Fruit fly (Drosophila melanogaster): ENCODE data around the gene CG44477.

CG44477 gene

dm6 chr2L:11662959-11663358, at the start of gene CG44477:
TSS of gene CG44477 (plus strand) at chr2L:11663259.
- no peak for TF ChIP-seq usp (GFP tag; optimal IDR thresholded peaks at IDR 0.05)
- TF ChIP-seq psq (optimal IDR thresholded peaks at IDR 0.05): no peak
- TF ChIP-seq EcR (GFP tag; optimal IDR thresholded peaks at IDR 0.05): no peak
- no peak for TF ChIP-seq Dll (optimal IDR thresholded peaks at IDR 0.05)
- TF ChIP-seq CG8478 (optimal IDR thresholded peaks at IDR 0.05): no peak
- TF ChIP-seq pan (optimal IDR thresholded peaks at IDR 0.05): no peak

- TF ChIP-seq EcR (GFP tag; optimal IDR thresholded peaks at IDR 0.05) (no peak), psq (optimal IDR thresholded peaks at IDR 0.05) (no peak)
These were observed 38.9 kb upstream of the CG44477 start for dm6 chr2L:11624190-11624589.

dm6 chr2L:11628292-11628691, 34.8 kb upstream of the CG44477 start:
- TF ChIP-seq CG8478 (optimal IDR thresholded peaks at IDR 0.05): no peak
- no peak for TF ChIP-seq psq (optimal IDR thresholded peaks at IDR 0.05)
- no peak for TF ChIP-seq EcR (GFP tag; optimal IDR thresholded peaks at IDR 0.05)
- TF ChIP-seq pan (optimal IDR thresholded peaks at IDR 0.05): no peak
- no peak for TF ChIP-seq Dll (optimal IDR thresholded peaks at IDR 0.05)

dm6 chr2L:11648739-11649138, 14.3 kb upstream of the CG44477 start, which contains the start of gene CG6614:
TSS of gene CG6614 (minus strand) at chr2L:11648839.
- TF ChIP-seq psq (optimal IDR thresholded peaks at IDR 0.05): no peak
- TF ChIP-seq EcR (GFP tag; optimal IDR thresholded peaks at IDR 0.05): no peak
- TF ChIP-seq Dll (optimal IDR thresholded peaks at IDR 0.05): no peak
- TF ChIP-seq CG8478 (optimal IDR thresholded peaks at IDR 0.05): no peak
- no peak for TF ChIP-seq usp (GFP tag; optimal IDR thresholded peaks at IDR 0.05)
- no peak for TF ChIP-seq pan (optimal IDR thresholded peaks at IDR 0.05)

dm6 chr2L:11651910-11652498, 11.1 kb upstream of the CG44477 start, which contains the start of the genes CG12307 and CG4983:
TSS of gene CG12307 (minus strand) at chr2L:11652010.
TSS of gene CG4983 (plus strand) at chr2L:11652448.
- TF ChIP-seq psq (optimal IDR thresholded peaks at IDR 0.05) (no peak), EcR (GFP tag; optimal IDR thresholded peaks at IDR 0.05) (no peak), Dll (optimal IDR thresholded peaks at IDR 0.05) (no peak), pan (optimal IDR thresholded peaks at IDR 0.05) (no peak), usp (GFP tag; optimal IDR thresholded peaks at IDR 0.05) (no peak), CG8478 (optimal IDR thresholded peaks at IDR 0.05) (no peak)

- no peak for TF ChIP-seq Dll (optimal IDR thresholded peaks at IDR 0.05)
These were observed 5.9 kb upstream of the CG44477 start, which contains the start of gene CG43167 for dm6 chr2L:11657110-11657509. TSS of gene CG43167 (plus strand) at chr2L:11657410.

- TF ChIP-seq CG8478 (optimal IDR thresholded peaks at IDR 0.05): no peak
These were observed 31.4 kb downstream of the CG44477 start, which contains the start of gene CG4988 for dm6 chr2L:11694504-11694903. TSS of gene CG4988 (plus strand) at chr2L:11694804.

- no peak for TF ChIP-seq psq (optimal IDR thresholded peaks at IDR 0.05)
- TF ChIP-seq pan (optimal IDR thresholded peaks at IDR 0.05): no peak
- no peak for TF ChIP-seq CG8478 (optimal IDR thresholded peaks at IDR 0.05)
- TF ChIP-seq EcR (GFP tag; optimal IDR thresholded peaks at IDR 0.05): no peak
- no peak for TF ChIP-seq usp (GFP tag; optimal IDR thresholded peaks at IDR 0.05)
- no peak for TF ChIP-seq Dll (optimal IDR thresholded peaks at IDR 0.05)
These were observed 38.8 kb downstream of the CG44477 start for dm6 chr2L:11701819-11702218.

Data from whole organism.